Worm (Caenorhabditis elegans) whole organism, L4 larva: ENCODE results near the gene R10E4.6.

ENCODE experiments used
- D1046.2 ChIP-seq: fragments of 200-800 bp; sonication (Bioruptor generic); IDR thresholded peaks from 2 replicates; pipeline ENCODE4 v1.3.6; 2022; ENCODE audit warnings: missing genetic modification characterization, missing compliant biosample characterization
- F10B5.3 ChIP-seq: sonication (generic microtip); optimal IDR thresholded peaks from 2 replicates; lab custom pipeline; 2016; ENCODE audit warnings: mild to moderate bottlenecking, missing genetic modification characterization, missing compliant biosample characterization
- F44E2.7 ChIP-seq: fragments of 200-800 bp; sonication (Bioruptor generic); IDR thresholded peaks from 2 replicates; pipeline ENCODE4 v2.1.2; 2022; ENCODE audit warnings: missing genetic modification characterization, missing compliant biosample characterization
- Y75B8A.6 ChIP-seq: fragments of 200-800 bp; sonication (Bioruptor generic); IDR thresholded peaks from 2 replicates; pipeline ENCODE4 v1.3.6; 2022; ENCODE audit warnings: missing genetic modification reagents, missing genetic modification characterization, missing compliant biosample characterization
- ZK337.2 ChIP-seq: fragments of 200-800 bp; sonication (Bioruptor generic); IDR thresholded peaks from 2 replicates; pipeline ENCODE4 v1.3.6; 2022; ENCODE audit warnings: missing genetic modification reagents, missing genetic modification characterization, missing compliant biosample characterization
- aly-2 ChIP-seq: sonication (generic microtip); optimal IDR thresholded peaks from 2 replicates; lab custom pipeline; 2018; ENCODE audit warnings: missing biosample characterization, missing genetic modification characterization
- ceh-20 ChIP-seq: fragments of 200-800 bp; sonication (Bioruptor generic); IDR thresholded peaks from 2 replicates; pipeline ENCODE4 v1.3.6; 2022; ENCODE audit warnings: missing genetic modification reagents, missing genetic modification characterization, missing compliant biosample characterization
- ces-1 ChIP-seq: fragments of 150-350 bp; sonication (generic microtip); optimal IDR thresholded peaks from 4 replicates; lab custom pipeline; 2014; ENCODE audit warnings: missing biosample characterization, missing genetic modification reagents, missing genetic modification characterization
- daf-16 ChIP-seq, 3 experiments: sonication (generic microtip); optimal IDR thresholded peaks; 2 replicates each; lab custom pipeline; 2016 to 2017; ENCODE audit warnings: missing genetic modification characterization in 3 of 3, missing genetic modification reagents in 3 of 3, mild to moderate bottlenecking in 2 of 3, missing compliant biosample characterization in 2 of 3, missing biosample characterization in 1 of 3, moderate library complexity in 1 of 3
- dpl-1 ChIP-seq: fragments of 150-350 bp; optimal IDR thresholded peaks from 2 replicates; lab custom pipeline; 2014; ENCODE audit warnings: missing biosample characterization, missing genetic modification reagents, missing genetic modification characterization
- duxl-1 ChIP-seq: sonication (generic microtip); optimal IDR thresholded peaks from 2 replicates; lab custom pipeline; 2016; ENCODE audit warnings: mild to moderate bottlenecking, missing genetic modification characterization, moderate library complexity, missing compliant biosample characterization; ENCODE audit not compliant: poor library complexity
- egl-43 ChIP-seq: fragments of 200-800 bp; sonication (Bioruptor generic); IDR thresholded peaks from 2 replicates; pipeline ENCODE4 v1.3.6; 2022; ENCODE audit warnings: missing genetic modification reagents, missing genetic modification characterization, missing compliant biosample characterization
- hif-1 ChIP-seq, 2 experiments: sonication (generic microtip); optimal IDR thresholded peaks; 2 replicates each; lab custom pipeline; 2016 to 2017; ENCODE audit warnings: missing compliant biosample characterization in 2 of 2, missing genetic modification characterization in 2 of 2, missing genetic modification reagents in 2 of 2, missing genotype in 2 of 2, mild to moderate bottlenecking in 1 of 2
- hlh-11 ChIP-seq: fragments of 200-800 bp; sonication (Bioruptor generic); optimal IDR thresholded peaks from 2 replicates; lab custom pipeline; 2018; ENCODE audit warnings: mild to moderate bottlenecking, missing genetic modification characterization, missing compliant biosample characterization
- hlh-30 ChIP-seq: sonication (generic microtip); optimal IDR thresholded peaks from 2 replicates; lab custom pipeline; 2017; ENCODE audit warnings: antibody characterized with exemption, mild to moderate bottlenecking, missing genetic modification characterization, missing compliant biosample characterization; ENCODE audit not compliant: insufficient read depth
- lim-7 ChIP-seq: fragments of 200-800 bp; sonication (Bioruptor generic); IDR thresholded peaks from 2 replicates; pipeline ENCODE4 v1.3.6; 2022; ENCODE audit warnings: missing genetic modification characterization, missing compliant biosample characterization
- lin-1 ChIP-seq: fragments of 200-800 bp; sonication (Bioruptor generic); IDR thresholded peaks from 2 replicates; pipeline ENCODE4 v1.3.6; 2022; ENCODE audit warnings: missing genetic modification reagents, missing genetic modification characterization, missing compliant biosample characterization
- lsy-2 ChIP-seq, 2 experiments: fragments of 150-350 bp in 1 of 2; sonication (generic microtip) in 1 of 2; optimal IDR thresholded peaks; 2 replicates each; lab custom pipeline; 2014 to 2017; ENCODE audit warnings: missing biosample characterization in 2 of 2, missing genetic modification characterization in 2 of 2
- madf-5 ChIP-seq, 2 experiments: fragments of 200-800 bp; sonication (Bioruptor generic); IDR thresholded peaks; 2 replicates each; pipeline ENCODE4 v1.3.6; 2022; ENCODE audit warnings: missing compliant biosample characterization in 2 of 2, missing genetic modification characterization in 2 of 2
- mdt-29 ChIP-seq: fragments of 200-800 bp; sonication (Bioruptor generic); IDR thresholded peaks from 2 replicates; pipeline ENCODE4 v1.3.6; 2022; ENCODE audit warnings: missing genetic modification reagents, missing genetic modification characterization, missing compliant biosample characterization
- mes-2 ChIP-seq: sonication (generic microtip); optimal IDR thresholded peaks from 2 replicates; lab custom pipeline; 2016; ENCODE audit warnings: missing genotype, mild to moderate bottlenecking, missing genetic modification characterization, missing compliant biosample characterization; ENCODE audit not compliant: poor library complexity, severe bottlenecking
- nhr-102 ChIP-seq: sonication (generic microtip); optimal IDR thresholded peaks from 2 replicates; lab custom pipeline; 2016; ENCODE audit warnings: mild to moderate bottlenecking, missing genetic modification characterization, moderate library complexity, missing compliant biosample characterization
- nhr-11 ChIP-seq: fragments of 150-350 bp; optimal IDR thresholded peaks from 2 replicates; lab custom pipeline; 2014; ENCODE audit warnings: missing biosample characterization, missing genetic modification characterization
- nhr-111 ChIP-seq: fragments of 200-800 bp; sonication (Bioruptor generic); optimal IDR thresholded peaks from 2 replicates; lab custom pipeline; 2018; ENCODE audit warnings: mild to moderate bottlenecking, missing genetic modification characterization, missing compliant biosample characterization
- nhr-237 ChIP-seq: sonication (generic microtip); optimal IDR thresholded peaks from 2 replicates; lab custom pipeline; 2017; ENCODE audit warnings: missing biosample characterization, missing genetic modification characterization
- nhr-25 ChIP-seq: sonication (generic microtip); optimal IDR thresholded peaks from 2 replicates; lab custom pipeline; 2017; ENCODE audit warnings: missing genetic modification characterization, mild to moderate bottlenecking, missing compliant biosample characterization, antibody characterized with exemption, moderate library complexity, borderline replicate concordance; ENCODE audit not compliant: insufficient read depth
- nhr-28 ChIP-seq: fragments of 150-350 bp; optimal IDR thresholded peaks from 2 replicates; lab custom pipeline; 2014; ENCODE audit warnings: missing biosample characterization, missing genetic modification characterization
- nhr-42 ChIP-seq: fragments of 200-800 bp; sonication (Bioruptor generic); IDR thresholded peaks from 2 replicates; pipeline ENCODE4 v1.3.6; 2022; ENCODE audit warnings: missing genetic modification characterization, missing compliant biosample characterization
- nhr-48 ChIP-seq: sonication (generic microtip); optimal IDR thresholded peaks from 2 replicates; lab custom pipeline; 2016; ENCODE audit warnings: mild to moderate bottlenecking, missing genetic modification characterization, missing compliant biosample characterization
- nhr-77 ChIP-seq: fragments of 150-350 bp; optimal IDR thresholded peaks from 2 replicates; lab custom pipeline; 2014; ENCODE audit warnings: missing biosample characterization, missing genetic modification characterization
- pqm-1 ChIP-seq: sonication (generic microtip); optimal IDR thresholded peaks from 2 replicates; lab custom pipeline; 2017; ENCODE audit warnings: missing biosample characterization, missing genetic modification characterization
- rbr-2 ChIP-seq: sonication (generic microtip); optimal IDR thresholded peaks from 2 replicates; lab custom pipeline; 2016; ENCODE audit warnings: missing genotype, missing genetic modification characterization, missing compliant biosample characterization
- saeg-2 ChIP-seq: fragments of 200-800 bp; sonication (Bioruptor generic); IDR thresholded peaks from 2 replicates; pipeline ENCODE4 v1.3.6; 2022; ENCODE audit warnings: missing genetic modification reagents, missing genetic modification characterization, missing compliant biosample characterization
- spr-3 ChIP-seq: fragments of 200-800 bp; sonication (Bioruptor generic); optimal IDR thresholded peaks from 2 replicates; lab custom pipeline; 2018; ENCODE audit warnings: mild to moderate bottlenecking, missing genetic modification characterization, missing compliant biosample characterization
- unc-130 ChIP-seq: sonication (generic microtip); optimal IDR thresholded peaks from 2 replicates; lab custom pipeline; 2016; ENCODE audit warnings: missing genetic modification reagents, missing genetic modification characterization, missing compliant biosample characterization
- unc-62 ChIP-seq, 3 experiments: fragments of 150-350 bp in 1 of 3; sonication (generic microtip); optimal IDR thresholded peaks in 2 of 3; peaks in 1 of 3; 1 replicate in 1 of 3; 2 replicates in 2 of 3; lab custom pipeline; 2014 to 2017; ENCODE audit warnings: missing biosample characterization in 3 of 3, missing genetic modification characterization in 3 of 3, missing genetic modification reagents in 3 of 3, missing genotype in 1 of 3
- zip-2 ChIP-seq: fragments of 150-350 bp; optimal IDR thresholded peaks from 2 replicates; lab custom pipeline; 2014; ENCODE audit warnings: missing biosample characterization, missing genetic modification characterization
- ztf-7 ChIP-seq: fragments of 150-350 bp; optimal IDR thresholded peaks from 2 replicates; lab custom pipeline; 2014; ENCODE audit warnings: missing biosample characterization, missing genetic modification characterization

Gene R10E4.6

DNA sequence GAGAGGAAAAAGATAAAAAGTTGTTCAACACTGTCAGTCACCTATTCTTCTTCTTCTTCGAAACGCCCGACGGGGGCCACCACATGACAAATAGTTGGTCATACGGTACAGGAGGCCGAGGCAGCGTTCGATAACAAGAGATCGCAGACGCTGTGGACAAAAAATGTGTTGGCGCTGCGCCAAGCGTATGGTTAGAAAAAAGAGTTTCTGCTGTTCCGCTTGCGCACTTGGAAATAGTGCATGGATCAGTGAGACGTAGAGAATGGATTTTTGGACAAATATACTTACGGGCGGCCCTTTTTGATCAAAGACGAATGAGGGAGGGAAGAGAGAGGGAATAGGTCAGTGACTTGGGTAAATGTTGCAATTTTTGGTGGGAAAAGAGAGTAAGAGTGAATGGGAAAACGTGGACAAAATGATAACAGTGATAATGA lies 8.5 kb upstream of the R10E4.6 start (continued):
- TF ChIP-seq hlh-30 (tag; lab: Kevin White, UChicago) (peak; percentile 96), nhr-102 (tag; lab: Kevin White, UChicago) (peak; percentile 73), nhr-28 (tag; lab: Kevin White, UChicago) (peak; percentile 79), ztf-7 (no peak), F10B5.3 (tag; lab: Kevin White, UChicago) (no peak), ZK337.2 (GFP tag; lab: Robert Waterston, UW) (no peak), unc-62 (GFP tag; optimal IDR thresholded peaks at IDR 0.05 in 1 of 2; lab: Kevin White, UChicago) (peak in 1 of 2 experiments; percentile 98), unc-62 (tag; optimal IDR thresholded peaks at IDR 0.05; lab: Kevin White, UChicago) (no peak), ceh-20 (GFP tag; lab: Robert Waterston, UW) (0 out of 2 replicates have a peak, but pooled peaks have one; percentile 33), hlh-11 (tag; lab: Kevin White, UChicago) (peak; percentile 97), madf-5 (GFP tag; IDR thresholded peaks at IDR 0.05; lab: Robert Waterston, UW) (peak in 1 of 2 experiments; percentile 76; a peak in 1 of 4 replicates), ces-1 (no peak), nhr-42 (GFP tag; lab: Robert Waterston, UW) (0 out of 2 replicates have a peak, but pooled peaks have one; percentile 22)

DNA sequence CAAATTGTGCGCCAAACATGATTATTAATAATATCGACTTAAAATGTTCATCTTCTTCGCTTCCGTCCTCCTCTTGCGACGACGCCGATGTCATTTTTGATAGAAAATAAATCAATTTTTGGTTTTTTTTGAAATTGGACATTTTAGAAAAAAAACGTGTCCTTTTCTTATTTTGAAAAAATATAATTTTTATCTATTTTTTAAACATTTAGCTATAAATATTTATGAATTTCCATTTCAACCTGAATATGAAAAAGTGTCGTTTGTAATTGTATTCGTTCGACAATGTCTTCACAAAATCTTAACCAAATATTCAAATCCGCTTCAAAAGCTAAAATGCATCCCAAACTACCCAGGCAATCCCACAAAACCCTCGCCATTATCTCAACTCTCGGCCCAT lies 5.8 kb upstream of the R10E4.6 start, which contains the start of gene R10E4.3:
Gene R10E4.3, minus strand, starts transcription at position 101 of the 400 bp plus-strand sequence.
- TF ChIP-seq ceh-20 (GFP tag; lab: Robert Waterston, UW) (no peak), egl-43 (GFP tag; lab: Robert Waterston, UW) (no peak), nhr-237 (tag; lab: Kevin White, UChicago) (no peak), aly-2 (tag; lab: Kevin White, UChicago) (no peak), nhr-102 (tag; lab: Kevin White, UChicago) (no peak), nhr-11 (no peak)

ce11 chrIII:4289952-4290351 lies 3.3 kb upstream of the R10E4.6 start:
- no peak for TF ChIP-seq mdt-29 (GFP tag; lab: Robert Waterston, UW)
- TF ChIP-seq unc-62 (GFP tag; optimal IDR thresholded peaks at IDR 0.05 in 1 of 2; lab: Kevin White, UChicago): peak in 1 of 2 experiments; percentile 91
- TF ChIP-seq unc-62 (tag; optimal IDR thresholded peaks at IDR 0.05; lab: Kevin White, UChicago): no peak

DNA sequence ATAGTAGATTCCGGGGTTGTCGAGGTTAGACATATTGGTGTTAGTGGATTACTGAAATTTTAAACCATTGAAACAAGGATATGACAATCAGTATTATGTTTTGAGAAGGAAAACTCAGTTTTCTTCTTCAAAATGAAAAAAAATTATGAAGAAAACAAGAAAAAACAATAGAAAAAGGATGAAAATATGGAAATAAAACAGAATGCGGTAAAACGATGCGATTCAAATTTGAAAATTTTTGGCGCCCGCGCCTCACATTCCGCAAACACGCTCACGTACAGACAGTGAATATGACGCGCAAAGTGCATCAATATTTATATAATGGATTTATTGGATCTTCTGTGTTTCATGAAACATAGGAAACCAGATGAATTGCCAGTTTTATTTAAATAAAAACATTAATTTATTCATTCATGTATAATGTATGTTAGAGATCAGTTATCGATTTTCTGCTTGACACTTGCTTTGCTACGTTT lies 2.0 kb upstream of the R10E4.6 start, which contains the start of gene mcm-5:
Gene mcm-5, minus strand, starts transcription at position 51 of the 476 bp plus-strand sequence.
- no peak for TF ChIP-seq spr-3 (GFP tag; lab: Kevin White, UChicago)
- no peak for TF ChIP-seq lim-7
- no peak for TF ChIP-seq zip-2 (tag; lab: Kevin White, UChicago)
- TF ChIP-seq Y75B8A.6 (GFP tag; lab: Robert Waterston, UW): no peak
- TF ChIP-seq daf-16 (GFP tag; optimal IDR thresholded peaks at IDR 0.05; lab: Kevin White, UChicago): no peak
- peak; percentile 19 for TF ChIP-seq daf-16 (tag; optimal IDR thresholded peaks at IDR 0.05; lab: Kevin White, UChicago)
- no peak for TF ChIP-seq nhr-48 (tag; lab: Kevin White, UChicago)
- TF ChIP-seq lin-1 (GFP tag; lab: Robert Waterston, UW): no peak
- peak; percentile 62 for TF ChIP-seq mes-2 (tag; lab: Kevin White, UChicago)
- no peak for TF ChIP-seq nhr-42 (GFP tag; lab: Robert Waterston, UW)
- no peak for TF ChIP-seq rbr-2 (tag; lab: Kevin White, UChicago)
- peak in 1 of 2 experiments; percentile 56 for TF ChIP-seq lsy-2 (tag; optimal IDR thresholded peaks at IDR 0.05; lab: Kevin White, UChicago)
- no peak for TF ChIP-seq hif-1 (tag; optimal IDR thresholded peaks at IDR 0.05; lab: Kevin White, UChicago)
- no peak for TF ChIP-seq nhr-111 (GFP tag; lab: Kevin White, UChicago)
- no peak for TF ChIP-seq nhr-25 (tag; lab: Kevin White, UChicago)
- peak; percentile 86 for TF ChIP-seq dpl-1
- TF ChIP-seq hlh-30 (tag; lab: Kevin White, UChicago): no peak
- no peak for TF ChIP-seq saeg-2 (GFP tag; lab: Robert Waterston, UW)
- no peak for TF ChIP-seq ceh-20 (GFP tag; lab: Robert Waterston, UW)
- no peak for TF ChIP-seq ztf-7
- no peak for TF ChIP-seq D1046.2 (GFP tag; lab: Robert Waterston, UW)
- no peak for TF ChIP-seq unc-62 (GFP tag; optimal IDR thresholded peaks at IDR 0.05 in 1 of 2; lab: Kevin White, UChicago)
- TF ChIP-seq unc-62 (tag; optimal IDR thresholded peaks at IDR 0.05; lab: Kevin White, UChicago): no peak
- TF ChIP-seq unc-130 (GFP tag; lab: Kevin White, UChicago): peak; percentile 28
- no peak for TF ChIP-seq duxl-1 (tag; lab: Kevin White, UChicago)
- no peak for TF ChIP-seq nhr-77 (tag; lab: Kevin White, UChicago)
- TF ChIP-seq pqm-1 (tag; lab: Kevin White, UChicago): no peak
- TF ChIP-seq F44E2.7: no peak
